Worm (Caenorhabditis elegans): ENCODE results near the gene npr-43.

The npr-43 gene

ce11 chrV:14350949-14351348 is 27.9 kb downstream of the npr-43 start (continued):
- TF ChIP-seq sptf-2 (GFP tag; optimal IDR thresholded peaks at IDR 0.05) (no peak), somi-1 (GFP tag; optimal IDR thresholded peaks at IDR 0.05) (no peak), lsl-1 (GFP tag; optimal IDR thresholded peaks at IDR 0.05) (no peak), nfya-1 (tag; optimal IDR thresholded peaks at IDR 0.05; ENCODE audit: borderline replicate concordance, insufficient read depth) (no peak), egl-44 (GFP tag; IDR thresholded peaks at IDR 0.05) (peak; percentile 65), hsf-1 (GFP tag; IDR thresholded peaks at IDR 0.05) (no peak), ztf-6 (GFP tag; IDR thresholded peaks at IDR 0.05) (no peak; the same call in 1 of the 2 replicates), T26A5.8 (tag; optimal IDR thresholded peaks at IDR 0.05) (no peak), mel-28 (tag; optimal IDR thresholded peaks at IDR 0.05; ENCODE audit: borderline replicate concordance) (no peak), ceh-58 (GFP tag; IDR thresholded peaks at IDR 0.05) (no peak), ztf-3 (GFP tag; optimal IDR thresholded peaks at IDR 0.05) (no peak), F57C9.4 (tag; optimal IDR thresholded peaks at IDR 0.05) (no peak), snpc-3.4 (tag; optimal IDR thresholded peaks at IDR 0.05) (no peak), F33H1.4 (GFP tag; IDR thresholded peaks at IDR 0.05) (no peak), rec-8 (tag; optimal IDR thresholded peaks at IDR 0.05) (no peak), egl-18 (GFP tag; IDR thresholded peaks at IDR 0.05) (no peak), ets-4 (GFP tag; optimal IDR thresholded peaks at IDR 0.05) (peak; percentile 84), hmg-20 (GFP tag; IDR thresholded peaks at IDR 0.05) (peak; percentile 52; the same call in 1 of the 2 replicates), nhr-179 (tag; optimal IDR thresholded peaks at IDR 0.05) (no peak), aptf-3 (GFP tag; IDR thresholded peaks at IDR 0.05) (no peak), B0336.3 (GFP tag; IDR thresholded peaks at IDR 0.05) (peak; percentile 71), snpc-4 (GFP tag; optimal IDR thresholded peaks at IDR 0.05) (no peak), snpc-4 (tag; optimal IDR thresholded peaks at IDR 0.05) (peak; percentile 27 to 70 (median 58)), ceh-100 (GFP tag; IDR thresholded peaks at IDR 0.05) (peak; percentile 70), fkh-3 (tag; optimal IDR thresholded peaks at IDR 0.05) (no peak), rcor-1 (GFP tag; IDR thresholded peaks at IDR 0.05) (peak; percentile 51; the same call in 1 of the 2 replicates), nfya-2 (GFP tag; IDR thresholded peaks at IDR 0.05) (no peak), ztf-26 (tag; optimal IDR thresholded peaks at IDR 0.05) (peak; percentile 54), madf-6 (GFP tag; IDR thresholded peaks at IDR 0.05) (no peak), atf-7 (tag; optimal IDR thresholded peaks at IDR 0.05) (peak; percentile 76), Y53G8AR.9 (GFP tag; conservative IDR thresholded peaks at IDR 0.05) (peak; percentile 55), hlh-26 (GFP tag; conservative IDR thresholded peaks at IDR 0.05) (no peak), F23B12.7 (tag; optimal IDR thresholded peaks at IDR 0.05; ENCODE audit: insufficient read depth) (no peak), attf-3 (GFP tag; conservative IDR thresholded peaks at IDR 0.05) (0 out of 2 replicates have a peak, but pooled peaks have one; percentile 32)

- no peak for TF ChIP-seq chd-7 (tag; optimal IDR thresholded peaks at IDR 0.05)
- TF ChIP-seq lin-35 (GFP tag; optimal IDR thresholded peaks at IDR 0.05), result no peak
- TF ChIP-seq repo-1 (tag; optimal IDR thresholded peaks at IDR 0.05), result no peak
- TF ChIP-seq aptf-2 (GFP tag; conservative IDR thresholded peaks at IDR 0.05), result no peak
- TF ChIP-seq T07F8.4 (tag; optimal IDR thresholded peaks at IDR 0.05), result no peak
- TF ChIP-seq sptf-2 (GFP tag; optimal IDR thresholded peaks at IDR 0.05), result no peak
- no peak for TF ChIP-seq ets-4 (GFP tag; optimal IDR thresholded peaks at IDR 0.05)
- no peak for TF ChIP-seq F49E8.2 (tag; optimal IDR thresholded peaks at IDR 0.05; ENCODE audit: insufficient read depth)
- TF ChIP-seq lsl-1 (GFP tag; optimal IDR thresholded peaks at IDR 0.05), result peak; percentile 63
- no peak for TF ChIP-seq aptf-3 (GFP tag; IDR thresholded peaks at IDR 0.05)
- no peak for TF ChIP-seq zim-3 (tag; optimal IDR thresholded peaks at IDR 0.05)
- TF ChIP-seq hrde-1 (tag; optimal IDR thresholded peaks at IDR 0.05; ENCODE audit: borderline replicate concordance), result no peak
- no peak for TF ChIP-seq atf-7 (tag; optimal IDR thresholded peaks at IDR 0.05)
- TF ChIP-seq snpc-1.1 (tag; optimal IDR thresholded peaks at IDR 0.05; ENCODE audit: insufficient read depth), result no peak
- peak; percentile 25 for TF ChIP-seq snpc-3.4 (tag; optimal IDR thresholded peaks at IDR 0.05)
- TF ChIP-seq mcd-1 (GFP tag; IDR thresholded peaks at IDR 0.05), result no peak
- TF ChIP-seq nhr-120 (GFP tag; IDR thresholded peaks at IDR 0.05), result no peak
- no peak for TF ChIP-seq attf-5 (GFP tag; optimal IDR thresholded peaks at IDR 0.05)
- TF ChIP-seq pbrm-1 (GFP tag; IDR thresholded peaks at IDR 0.05), result 0 out of 2 replicates have a peak, but pooled peaks have one; percentile 19
- TF ChIP-seq ccch-3 (GFP tag; optimal IDR thresholded peaks at IDR 0.05), result no peak
Observed at ce11 chrV:14350498-14350897, 28.4 kb downstream of the npr-43 start.

Measured in whole organism, young adult.